Fruit fly (Drosophila melanogaster) whole organism, wandering third instar larva: Measurements from ENCODE around the gene ppk26.

ENCODE experiments used
- Abd-B ChIP-seq: fragments of >200 bp; optimal IDR thresholded peaks from 2 replicates; lab custom pipeline; 2017; ENCODE audit warnings: missing biosample characterization, missing genetic modification characterization
- CG32264 ChIP-seq: fragments of 200-800 bp; sonication (Bioruptor generic); optimal IDR thresholded peaks from 2 replicates; lab custom pipeline; 2016; ENCODE audit warnings: missing biosample characterization, missing genetic modification characterization
- CG9705 ChIP-seq: fragments of 200-800 bp; sonication (Bioruptor generic); optimal IDR thresholded peaks from 2 replicates; lab custom pipeline; 2018; ENCODE audit warnings: missing biosample characterization, mild to moderate bottlenecking, missing genetic modification characterization
- CrebA ChIP-seq: fragments of 200-800 bp; sonication (Bioruptor generic); optimal IDR thresholded peaks from 2 replicates; lab custom pipeline; 2016; ENCODE audit warnings: missing biosample characterization, mild to moderate bottlenecking, missing genetic modification characterization, borderline replicate concordance
- Dfd ChIP-seq: fragments of >200 bp; optimal IDR thresholded peaks from 2 replicates; lab custom pipeline; 2017; ENCODE audit warnings: missing biosample characterization, missing genetic modification characterization
- GATAd ChIP-seq: sonication (Bioruptor generic); optimal IDR thresholded peaks from 2 replicates; lab custom pipeline; 2016; ENCODE audit warnings: missing biosample characterization, missing genetic modification characterization
- HLH106 ChIP-seq: fragments of 200-800 bp; optimal IDR thresholded peaks from 3 replicates; lab custom pipeline; 2019; ENCODE audit warnings: missing biosample characterization, mild to moderate bottlenecking, missing genetic modification characterization, moderate library complexity
- Hnf4 ChIP-seq: fragments of 200-800 bp; sonication (Bioruptor generic); optimal IDR thresholded peaks from 2 replicates; lab custom pipeline; 2016; ENCODE audit warnings: missing biosample characterization, mild to moderate bottlenecking, missing genetic modification characterization
- Hr78 ChIP-seq: fragments of >200 bp; optimal IDR thresholded peaks from 2 replicates; lab custom pipeline; 2017; ENCODE audit warnings: missing biosample characterization, missing genetic modification characterization
- Hr83 ChIP-seq: fragments of 200-300 bp; sonication (Bioruptor generic); optimal IDR thresholded peaks from 2 replicates; lab custom pipeline; 2016; ENCODE audit warnings: missing biosample characterization, mild to moderate bottlenecking, missing genetic modification characterization, moderate library complexity; ENCODE audit not compliant: poor library complexity, severe bottlenecking
- Jra ChIP-seq: sonication (Bioruptor generic); optimal IDR thresholded peaks from 2 replicates; lab custom pipeline; 2016; ENCODE audit warnings: missing biosample characterization, missing genetic modification characterization
- Mio ChIP-seq: sonication (Bioruptor generic); optimal IDR thresholded peaks from 2 replicates; lab custom pipeline; 2016; ENCODE audit warnings: missing biosample characterization, missing genetic modification characterization
- Myc ChIP-seq: fragments of >200 bp; optimal IDR thresholded peaks from 2 replicates; lab custom pipeline; 2017
- N ChIP-seq: fragments of >200 bp; optimal IDR thresholded peaks from 2 replicates; lab custom pipeline; 2018; ENCODE audit warnings: missing biosample characterization, missing external identifiers, missing genetic modification characterization
- OdsH ChIP-seq: fragments of 200-800 bp; sonication (Bioruptor generic); optimal IDR thresholded peaks from 2 replicates; lab custom pipeline; 2016; ENCODE audit warnings: missing biosample characterization, mild to moderate bottlenecking, missing genetic modification characterization
- Rel ChIP-seq, 2 experiments: fragments of 200-800 bp; sonication (Bioruptor generic) in 1 of 2; optimal IDR thresholded peaks; 2 replicates in 1 of 2; 3 replicates in 1 of 2; lab custom pipeline; 2016 to 2019; ENCODE audit warnings: mild to moderate bottlenecking in 2 of 2, missing biosample characterization in 2 of 2, missing genetic modification characterization in 2 of 2, moderate library complexity in 1 of 2
- Sp1 ChIP-seq: fragments of 200-800 bp; sonication (Bioruptor generic); optimal IDR thresholded peaks from 3 replicates; lab custom pipeline; 2019; ENCODE audit warnings: missing biosample characterization, mild to moderate bottlenecking, missing genetic modification characterization, moderate library complexity
- Vsx2 ChIP-seq: fragments of 200-300, 225-300 bp; sonication (Bioruptor generic); optimal IDR thresholded peaks from 2 replicates; lab custom pipeline; 2018; ENCODE audit warnings: missing biosample characterization, missing genetic modification characterization; ENCODE audit not compliant: partially characterized antibody
- br ChIP-seq: fragments of 200-800 bp; sonication (Bioruptor generic); optimal IDR thresholded peaks from 2 replicates; lab custom pipeline; 2016; ENCODE audit warnings: missing biosample characterization, missing genetic modification characterization
- brk ChIP-seq: fragments of 200-800 bp; sonication (Bioruptor generic); optimal IDR thresholded peaks from 2 replicates; lab custom pipeline; 2016; ENCODE audit warnings: missing biosample characterization, mild to moderate bottlenecking, missing genetic modification characterization
- dl ChIP-seq, 2 experiments: fragments of 175-275, 200-275 bp in 1 of 2; fragments of 200-275 bp in 1 of 2; sonication (Bioruptor generic); optimal IDR thresholded peaks; lab custom pipeline; 2018; ENCODE audit warnings: mild to moderate bottlenecking in 2 of 2, missing biosample characterization in 2 of 2, missing genetic modification characterization in 2 of 2, moderate library complexity in 2 of 2; ENCODE audit not compliant: partially characterized antibody in 2 of 2, insufficient read depth in 1 of 2
- dmrt93B ChIP-seq: fragments of 200-800 bp; sonication (Bioruptor generic); optimal IDR thresholded peaks from 2 replicates; lab custom pipeline; 2018; ENCODE audit warnings: missing biosample characterization, mild to moderate bottlenecking, missing genetic modification characterization
- dsf ChIP-seq: sonication (Bioruptor generic); optimal IDR thresholded peaks from 2 replicates; lab custom pipeline; 2016; ENCODE audit warnings: missing biosample characterization, missing genetic modification characterization, borderline replicate concordance
- foxo ChIP-seq, 2 experiments: fragments of 200-800 bp; sonication (Bioruptor generic); optimal IDR thresholded peaks; 2 replicates in 1 of 2; 3 replicates in 1 of 2; lab custom pipeline; 2016 to 2017; ENCODE audit warnings: missing biosample characterization in 2 of 2, missing genetic modification characterization in 2 of 2
- fru ChIP-seq: fragments of 200-800 bp; sonication (Bioruptor generic); optimal IDR thresholded peaks from 3 replicates; lab custom pipeline; 2016; ENCODE audit warnings: missing biosample characterization, mild to moderate bottlenecking, missing genetic modification characterization
- jim ChIP-seq: fragments of 175-275, 200-325 bp; sonication (Bioruptor generic); optimal IDR thresholded peaks from 2 replicates; lab custom pipeline; 2016; ENCODE audit warnings: missing biosample characterization, mild to moderate bottlenecking, missing genetic modification characterization
- lola ChIP-seq: fragments of >200 bp; optimal IDR thresholded peaks from 2 replicates; lab custom pipeline; 2017; ENCODE audit warnings: missing biosample characterization, missing genetic modification characterization
- pan ChIP-seq: fragments of >200 bp; optimal IDR thresholded peaks from 2 replicates; lab custom pipeline; 2017
- rgr ChIP-seq: fragments of 200-800 bp; sonication (Bioruptor generic); optimal IDR thresholded peaks from 3 replicates; lab custom pipeline; 2016; ENCODE audit warnings: missing biosample characterization, mild to moderate bottlenecking, missing genetic modification characterization
- sage ChIP-seq: fragments of 200-800 bp; sonication (Bioruptor generic); optimal IDR thresholded peaks from 2 replicates; lab custom pipeline; 2016; ENCODE audit warnings: missing biosample characterization, mild to moderate bottlenecking, missing genetic modification characterization
- sv ChIP-seq: fragments of 200-800 bp; sonication (Bioruptor generic); optimal IDR thresholded peaks from 3 replicates; lab custom pipeline; 2016; ENCODE audit warnings: missing biosample characterization, missing genetic modification characterization
- tai ChIP-seq: sonication (Bioruptor generic); optimal IDR thresholded peaks from 2 replicates; lab custom pipeline; 2016; ENCODE audit warnings: missing biosample characterization, missing genetic modification characterization
- usp ChIP-seq: fragments of >200 bp; optimal IDR thresholded peaks from 2 replicates; lab custom pipeline; 2017; ENCODE audit warnings: missing biosample characterization, missing genetic modification characterization
- woc ChIP-seq: sonication (Bioruptor generic); optimal IDR thresholded peaks from 2 replicates; lab custom pipeline; 2016; ENCODE audit warnings: missing biosample characterization, mild to moderate bottlenecking, missing genetic modification characterization

ppk26 gene

dm6 chr3L:7439305-7439704 is 16.6 kb upstream of the ppk26 start, which contains the start of gene sphinx1:
Gene sphinx1 (minus strand): TSS chr3L:7439405.
- TF ChIP-seq Abd-B (GFP tag; lab: Kevin White, UChicago) (no peak), CG32264 (GFP tag; lab: Kevin White, UChicago) (no peak), usp (no peak), CrebA (GFP tag; lab: Kevin White, UChicago) (no peak), Hr83 (GFP tag; lab: Kevin White, UChicago) (no peak), Myc (no peak), Hnf4 (GFP tag; lab: Kevin White, UChicago) (no peak), Vsx2 (GFP tag; lab: Kevin White, UChicago) (no peak), lola (no peak), woc (no peak), dsf (no peak), sv (GFP tag; lab: Kevin White, UChicago) (no peak), Hr78 (no peak), pan (lab: Kevin White, UChicago) (no peak), Rel (GFP tag; optimal IDR thresholded peaks at IDR 0.05; lab: Kevin White, UChicago) (no peak), Rel (tag; optimal IDR thresholded peaks at IDR 0.05; lab: Kevin White, UChicago) (no peak), tai (GFP tag; lab: Kevin White, UChicago) (no peak), N (GFP tag; lab: Kevin White, UChicago) (no peak), foxo (GFP tag; optimal IDR thresholded peaks at IDR 0.05; lab: Kevin White, UChicago) (no peak)

dm6 chr3L:7440633-7441032 is 15.3 kb upstream of the ppk26 start, which contains the start of gene sphinx2:
Gene sphinx2 (minus strand): TSS chr3L:7440733.
- TF ChIP-seq Dfd (GFP tag; lab: Kevin White, UChicago), result no peak
- no peak for TF ChIP-seq Sp1 (GFP tag; lab: Kevin White, UChicago)
- TF ChIP-seq Abd-B (GFP tag; lab: Kevin White, UChicago), result no peak
- TF ChIP-seq Hr78, result no peak
- no peak for TF ChIP-seq brk (GFP tag; lab: Kevin White, UChicago)
- no peak for TF ChIP-seq OdsH (GFP tag; lab: Kevin White, UChicago)
- TF ChIP-seq rgr (GFP tag; lab: Kevin White, UChicago), result no peak

dm6 chr3L:7449097-7449496 is 6.9 kb upstream of the ppk26 start:
- TF ChIP-seq OdsH (GFP tag; lab: Kevin White, UChicago), result no peak
- TF ChIP-seq Abd-B (GFP tag; lab: Kevin White, UChicago), result no peak
- no peak for TF ChIP-seq fru (GFP tag; lab: Kevin White, UChicago)
- TF ChIP-seq tai (GFP tag; lab: Kevin White, UChicago), result no peak
- TF ChIP-seq sage, result no peak
- TF ChIP-seq rgr (GFP tag; lab: Kevin White, UChicago), result no peak
- no peak for TF ChIP-seq Rel (GFP tag; optimal IDR thresholded peaks at IDR 0.05; lab: Kevin White, UChicago)
- TF ChIP-seq Rel (tag; optimal IDR thresholded peaks at IDR 0.05; lab: Kevin White, UChicago), result no peak
- no peak for TF ChIP-seq Mio
- TF ChIP-seq CG32264 (GFP tag; lab: Kevin White, UChicago), result no peak
- TF ChIP-seq jim (GFP tag; lab: Kevin White, UChicago), result no peak
- TF ChIP-seq CrebA (GFP tag; lab: Kevin White, UChicago), result no peak

dm6 chr3L:7450553-7450952 is 5.4 kb upstream of the ppk26 start, which contains the start of gene CG33278:
Gene CG33278 (plus strand): TSS chr3L:7450853.
- TF ChIP-seq Sp1 (GFP tag; lab: Kevin White, UChicago), result no peak
- TF ChIP-seq Jra (GFP tag; lab: Kevin White, UChicago), result no peak
- TF ChIP-seq Abd-B (GFP tag; lab: Kevin White, UChicago), result no peak
- TF ChIP-seq Mio, result no peak
- no peak for TF ChIP-seq rgr (GFP tag; lab: Kevin White, UChicago)
- TF ChIP-seq jim (GFP tag; lab: Kevin White, UChicago), result no peak
- no peak for TF ChIP-seq br (GFP tag; lab: Kevin White, UChicago)
- no peak for TF ChIP-seq CG32264 (GFP tag; lab: Kevin White, UChicago)
- no peak for TF ChIP-seq GATAd (GFP tag; lab: Kevin White, UChicago)
- no peak for TF ChIP-seq HLH106 (tag; lab: Kevin White, UChicago)
- TF ChIP-seq dsf, result no peak
- TF ChIP-seq Hr78, result no peak
- no peak for TF ChIP-seq CrebA (GFP tag; lab: Kevin White, UChicago)
- TF ChIP-seq dl (GFP tag; optimal IDR thresholded peaks at IDR 0.05; lab: Kevin White, UChicago; ENCODE audit: insufficient read depth in 1 of 2, partially characterized antibody in 2 of 2), result no peak
- TF ChIP-seq tai (GFP tag; lab: Kevin White, UChicago), result no peak
- TF ChIP-seq CG9705 (GFP tag; lab: Kevin White, UChicago), result no peak
- TF ChIP-seq woc, result no peak
- TF ChIP-seq dmrt93B (GFP tag; lab: Kevin White, UChicago), result no peak
